Worm (Caenorhabditis elegans) whole organism, L4/young adult: ENCODE data around the gene ZC13.10.

Experiments used
- W03F9.2 ChIP-seq: fragments of 150-350 bp; optimal IDR thresholded peaks from 2 replicates; lab custom pipeline; 2014; ENCODE audit warnings: missing biosample characterization, missing genetic modification characterization
- dao-5 ChIP-seq: sonication (generic microtip); optimal IDR thresholded peaks from 2 replicates; lab custom pipeline; 2016; ENCODE audit warnings: missing genotype, missing genetic modification characterization, moderate library complexity, missing compliant biosample characterization
- him-1 ChIP-seq: sonication (generic microtip); optimal IDR thresholded peaks from 2 replicates; lab custom pipeline; 2016; ENCODE audit warnings: missing genotype, missing genetic modification reagents, missing genetic modification characterization, missing compliant biosample characterization

DNA sequence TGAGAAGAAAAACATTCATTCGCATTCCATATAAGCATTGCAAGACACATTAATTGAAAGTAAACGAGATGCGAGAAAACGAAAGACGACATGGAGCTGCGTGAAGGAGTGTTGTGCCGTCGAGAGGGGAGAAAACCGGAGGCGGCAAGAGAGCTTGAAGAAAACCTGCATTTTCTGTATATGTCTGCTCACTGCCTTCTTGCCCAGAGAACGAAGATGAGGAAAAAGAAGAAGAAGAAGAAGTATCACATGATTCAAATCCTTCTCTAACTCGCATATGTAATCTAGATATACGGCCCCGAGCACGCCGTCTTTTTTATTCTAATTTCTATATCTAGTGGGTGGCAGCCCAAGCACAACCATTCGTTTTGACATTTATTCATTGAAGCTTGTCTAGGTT lies 7.9 kb upstream of the ZC13.10 start:
- TF ChIP-seq him-1: peak; percentile 13
- TF ChIP-seq dao-5 (tag; lab: Kevin White, UChicago): no peak
- no peak for TF ChIP-seq W03F9.2 (tag; lab: Kevin White, UChicago)
